Worm (Caenorhabditis elegans) whole organism, late embryonic: ENCODE measurements around the gene C50F4.8.
A peak's percentile ranks its signal among the peaks of the same experiment; 100 is the strongest.

Source experiments
- C38D4.7 ChIP-seq: fragments of 200-800 bp; sonication (Bioruptor generic); optimal IDR thresholded peaks from 2 replicates; lab custom pipeline; 2018; ENCODE audit warnings: mild to moderate bottlenecking, missing genetic modification characterization, moderate library complexity, missing compliant biosample characterization
- F13H6.1 ChIP-seq: sonication (generic microtip); optimal IDR thresholded peaks from 2 replicates; lab custom pipeline; 2016; ENCODE audit warnings: missing genetic modification characterization, missing compliant biosample characterization
- K02D7.2 ChIP-seq: sonication (generic microtip); optimal IDR thresholded peaks from 2 replicates; lab custom pipeline; 2017; ENCODE audit warnings: mild to moderate bottlenecking, missing genetic modification characterization, missing compliant biosample characterization
- K09A11.1 ChIP-seq: sonication (generic microtip); optimal IDR thresholded peaks from 2 replicates; lab custom pipeline; 2017; ENCODE audit warnings: antibody characterized with exemption, mild to moderate bottlenecking, missing genetic modification characterization, missing compliant biosample characterization; ENCODE audit not compliant: insufficient read depth
- ahr-1 ChIP-seq: sonication (generic microtip); optimal IDR thresholded peaks from 2 replicates; lab custom pipeline; 2016; ENCODE audit warnings: missing genetic modification characterization, missing compliant biosample characterization
- ama-1 ChIP-seq: fragments of 150-350 bp; optimal IDR thresholded peaks from 2 replicates; lab custom pipeline; 2014
- ceh-19 ChIP-seq: fragments of 200-800 bp; sonication (Bioruptor generic); optimal IDR thresholded peaks from 2 replicates; lab custom pipeline; 2018; ENCODE audit warnings: mild to moderate bottlenecking, missing genetic modification characterization, missing compliant biosample characterization
- ceh-2 ChIP-seq: sonication (generic microtip); optimal IDR thresholded peaks from 2 replicates; lab custom pipeline; 2016; ENCODE audit warnings: missing genotype, missing genetic modification characterization, missing compliant biosample characterization
- ceh-22 ChIP-seq: sonication (generic microtip); optimal IDR thresholded peaks from 2 replicates; lab custom pipeline; 2017; ENCODE audit warnings: missing biosample characterization, missing genetic modification characterization
- ceh-30 ChIP-seq: fragments of 150-350 bp; optimal IDR thresholded peaks from 2 replicates; lab custom pipeline; 2014; ENCODE audit warnings: missing biosample characterization, missing genetic modification characterization
- ceh-31 ChIP-seq: sonication (generic microtip); optimal IDR thresholded peaks from 2 replicates; lab custom pipeline; 2016; ENCODE audit warnings: missing genetic modification characterization, missing compliant biosample characterization
- ceh-45 ChIP-seq: fragments of 200-800 bp; sonication (Bioruptor generic); IDR thresholded peaks from 2 replicates; pipeline ENCODE4 v1.3.6; 2022; ENCODE audit warnings: missing genetic modification reagents, missing genetic modification characterization, missing compliant biosample characterization
- ceh-48 ChIP-seq: sonication (generic microtip); optimal IDR thresholded peaks from 2 replicates; lab custom pipeline; 2016; ENCODE audit warnings: missing genetic modification characterization, inconsistent platforms, missing compliant biosample characterization
- ceh-9 ChIP-seq: sonication (generic microtip); optimal IDR thresholded peaks from 2 replicates; lab custom pipeline; 2016; ENCODE audit warnings: mild to moderate bottlenecking, missing genetic modification characterization, inconsistent platforms, missing compliant biosample characterization
- che-1 ChIP-seq: sonication (generic microtip); optimal IDR thresholded peaks from 2 replicates; lab custom pipeline; 2016; ENCODE audit warnings: mild to moderate bottlenecking, missing genetic modification characterization, missing compliant biosample characterization
- dve-1 ChIP-seq: sonication (generic microtip); optimal IDR thresholded peaks from 2 replicates; lab custom pipeline; 2017; ENCODE audit warnings: antibody characterized with exemption, mild to moderate bottlenecking, missing genetic modification characterization, missing compliant biosample characterization
- elt-2 ChIP-seq: sonication (generic microtip); optimal IDR thresholded peaks from 2 replicates; lab custom pipeline; 2016; ENCODE audit warnings: missing genetic modification reagents, missing genetic modification characterization, missing compliant biosample characterization
- elt-4 ChIP-seq: sonication (generic microtip); optimal IDR thresholded peaks from 2 replicates; lab custom pipeline; 2016; ENCODE audit warnings: missing genetic modification characterization, missing compliant biosample characterization
- eyg-1 ChIP-seq: sonication (generic microtip); optimal IDR thresholded peaks from 2 replicates; lab custom pipeline; 2016; ENCODE audit warnings: missing genotype, missing genetic modification characterization, missing compliant biosample characterization
- fax-1 ChIP-seq: sonication (generic microtip); optimal IDR thresholded peaks from 2 replicates; lab custom pipeline; 2016; ENCODE audit warnings: missing genotype, missing genetic modification characterization, missing compliant biosample characterization
- fkh-10 ChIP-seq: fragments of 150-350 bp; optimal IDR thresholded peaks from 2 replicates; lab custom pipeline; 2014; ENCODE audit warnings: missing biosample characterization, missing genetic modification reagents, missing genetic modification characterization
- fkh-6 ChIP-seq: sonication (generic microtip); optimal IDR thresholded peaks from 2 replicates; lab custom pipeline; 2016; ENCODE audit warnings: missing genetic modification characterization, missing compliant biosample characterization
- gmeb-2 ChIP-seq: sonication (generic microtip); optimal IDR thresholded peaks from 2 replicates; lab custom pipeline; 2016; ENCODE audit warnings: missing genetic modification characterization, inconsistent platforms, missing compliant biosample characterization
- hlh-15 ChIP-seq: sonication (generic microtip); optimal IDR thresholded peaks from 2 replicates; lab custom pipeline; 2016; ENCODE audit warnings: missing genetic modification characterization, missing compliant biosample characterization
- hlh-6 ChIP-seq: sonication (generic microtip); optimal IDR thresholded peaks from 2 replicates; lab custom pipeline; 2016; ENCODE audit warnings: missing genotype, missing genetic modification characterization, missing compliant biosample characterization
- hlh-8 ChIP-seq: sonication (generic microtip); optimal IDR thresholded peaks from 2 replicates; lab custom pipeline; 2016; ENCODE audit warnings: missing genotype, missing genetic modification characterization, missing compliant biosample characterization
- lin-11 ChIP-seq: fragments of 200-800 bp; sonication (Bioruptor generic); optimal IDR thresholded peaks from 2 replicates; lab custom pipeline; 2018; ENCODE audit warnings: mild to moderate bottlenecking, missing genetic modification characterization, missing compliant biosample characterization
- mec-3 ChIP-seq: sonication (generic microtip); optimal IDR thresholded peaks from 2 replicates; lab custom pipeline; 2016; ENCODE audit warnings: borderline replicate concordance, missing genetic modification characterization, missing compliant biosample characterization
- nhr-11 ChIP-seq: fragments of 150-350 bp; optimal IDR thresholded peaks from 2 replicates; lab custom pipeline; 2014; ENCODE audit warnings: missing biosample characterization, missing genetic modification characterization
- nhr-232 ChIP-seq: sonication (generic microtip); optimal IDR thresholded peaks from 2 replicates; lab custom pipeline; 2016; ENCODE audit warnings: missing genetic modification characterization, missing compliant biosample characterization
- odd-2 ChIP-seq: sonication (generic microtip); optimal IDR thresholded peaks from 2 replicates; lab custom pipeline; 2017; ENCODE audit warnings: antibody characterized with exemption, mild to moderate bottlenecking, missing genetic modification characterization, missing compliant biosample characterization
- pag-3 ChIP-seq: sonication (generic microtip); optimal IDR thresholded peaks from 2 replicates; lab custom pipeline; 2016; ENCODE audit warnings: missing compliant biosample characterization, missing genetic modification characterization, borderline replicate concordance
- pat-9 ChIP-seq: fragments of 200-800 bp; sonication (Bioruptor generic); optimal IDR thresholded peaks from 2 replicates; lab custom pipeline; 2018; ENCODE audit warnings: mild to moderate bottlenecking, missing genetic modification characterization, moderate library complexity, missing compliant biosample characterization
- pax-1 ChIP-seq: fragments of 150-350 bp; optimal IDR thresholded peaks from 2 replicates; lab custom pipeline; 2014; ENCODE audit warnings: missing biosample characterization, missing genetic modification characterization
- pha-2 ChIP-seq: sonication (generic microtip); optimal IDR thresholded peaks from 2 replicates; lab custom pipeline; 2017; ENCODE audit warnings: mild to moderate bottlenecking, missing genetic modification characterization, missing compliant biosample characterization
- pha-4 ChIP-seq: fragments of 150-350 bp; optimal IDR thresholded peaks from 2 replicates; lab custom pipeline; 2018; ENCODE audit warnings: missing biosample characterization, missing genetic modification reagents, missing genetic modification characterization
- pqm-1 ChIP-seq: sonication (generic microtip); optimal IDR thresholded peaks from 2 replicates; lab custom pipeline; 2016; ENCODE audit warnings: missing genetic modification characterization, missing compliant biosample characterization
- rnt-1 ChIP-seq: sonication (generic microtip); optimal IDR thresholded peaks from 2 replicates; lab custom pipeline; 2016; ENCODE audit warnings: missing genetic modification characterization, missing compliant biosample characterization
- sdc-2 ChIP-seq: sonication (generic microtip); optimal IDR thresholded peaks from 2 replicates; lab custom pipeline; 2016; ENCODE audit warnings: missing genotype, missing genetic modification characterization, missing compliant biosample characterization
- sox-2 ChIP-seq: fragments of 200-800 bp; sonication (Bioruptor generic); IDR thresholded peaks from 2 replicates; pipeline ENCODE4 v1.3.6; 2022; ENCODE audit warnings: missing genetic modification reagents, missing genetic modification characterization, missing compliant biosample characterization
- tbx-2 ChIP-seq: sonication (generic microtip); optimal IDR thresholded peaks from 2 replicates; lab custom pipeline; 2016; ENCODE audit warnings: missing genetic modification characterization, missing compliant biosample characterization
- unc-42 ChIP-seq: sonication (generic microtip); optimal IDR thresholded peaks from 2 replicates; lab custom pipeline; 2016; ENCODE audit warnings: missing genotype, missing genetic modification characterization, missing compliant biosample characterization
- unc-55 ChIP-seq: sonication (generic microtip); optimal IDR thresholded peaks from 2 replicates; lab custom pipeline; 2017; ENCODE audit warnings: missing biosample characterization, missing genetic modification reagents, missing genetic modification characterization
- zip-5 ChIP-seq: sonication (generic microtip); optimal IDR thresholded peaks from 2 replicates; lab custom pipeline; 2016; ENCODE audit warnings: missing genetic modification characterization, missing compliant biosample characterization
- ztf-16 ChIP-seq: sonication (generic microtip); optimal IDR thresholded peaks from 2 replicates; lab custom pipeline; 2017; ENCODE audit warnings: missing genetic modification characterization, missing compliant biosample characterization

C50F4.8 gene

DNA sequence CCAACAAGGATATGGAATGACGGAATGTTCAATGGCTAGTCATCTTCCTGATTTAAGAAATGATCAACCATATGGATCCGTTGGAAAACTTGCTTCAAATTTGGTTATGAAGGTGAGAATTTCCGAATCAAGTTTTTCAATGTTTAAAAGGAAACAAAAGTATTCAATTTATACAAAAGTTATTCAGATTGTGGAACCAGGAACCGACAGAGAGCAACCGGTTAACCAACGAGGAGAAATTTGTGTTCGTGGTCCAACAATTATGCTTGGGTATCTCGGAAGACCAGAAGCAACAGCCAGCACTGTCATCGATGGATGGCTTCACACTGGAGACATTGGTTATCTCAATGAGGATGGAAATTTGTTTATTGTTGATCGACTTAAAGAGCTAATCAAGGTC is 9.1 kb downstream of the C50F4.8 start:
- TF ChIP-seq pag-3 (tag; lab: Kevin White, UChicago) (no peak), rnt-1 (tag; lab: Kevin White, UChicago) (no peak), fax-1 (no peak), ceh-31 (no peak)

DNA sequence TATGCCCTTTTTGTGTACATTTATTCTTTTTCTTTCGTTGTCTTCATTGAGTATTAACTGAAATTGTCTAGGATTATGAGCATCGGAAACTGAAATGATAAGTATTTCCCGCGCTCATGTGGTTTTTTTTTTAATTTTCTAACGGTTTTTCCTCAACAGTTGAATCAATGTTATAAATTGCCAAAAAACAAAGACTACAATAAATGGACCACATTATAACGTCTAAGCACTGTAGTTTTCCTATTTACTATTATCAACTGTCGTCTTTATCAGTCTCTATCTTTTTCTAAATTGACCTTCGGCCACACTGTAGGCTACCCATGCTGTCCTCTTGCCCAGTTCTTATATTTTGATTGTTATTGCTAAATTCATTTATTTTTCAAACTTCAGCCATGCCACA is 10.9 kb downstream of the C50F4.8 start, which contains the start of gene acs-14:
Gene acs-14, plus strand, starts transcription at position 391 of the 400 bp plus-strand sequence.
- TF ChIP-seq ceh-19 (GFP tag; lab: Kevin White, UChicago) (no peak), elt-2 (tag; lab: Kevin White, UChicago) (peak; percentile 40)

DNA sequence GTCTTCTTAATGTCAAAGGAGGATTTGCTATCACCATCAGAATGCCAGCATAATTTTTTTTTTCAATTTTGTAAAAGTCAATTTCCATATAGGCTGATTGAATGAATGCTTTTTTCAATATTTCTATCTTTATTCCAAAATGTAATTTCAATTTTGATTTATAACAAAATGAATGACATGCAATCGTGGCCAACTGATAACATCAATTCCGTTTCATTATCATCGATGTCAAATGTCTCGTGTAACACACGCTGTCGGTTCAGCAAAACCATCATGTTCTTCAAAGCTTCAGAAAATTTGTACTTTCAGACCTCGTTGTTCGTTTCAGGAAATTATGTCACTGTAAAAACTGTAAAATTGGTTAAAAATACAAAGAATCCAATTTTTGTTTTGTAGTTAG is 11.7 kb downstream of the C50F4.8 start:
- TF ChIP-seq nhr-232 (tag; lab: Kevin White, UChicago), result no peak
- no peak for TF ChIP-seq ceh-45
- peak; percentile 1 for TF ChIP-seq elt-2 (tag; lab: Kevin White, UChicago)
- no peak for TF ChIP-seq eyg-1 (tag; lab: Kevin White, UChicago)

DNA sequence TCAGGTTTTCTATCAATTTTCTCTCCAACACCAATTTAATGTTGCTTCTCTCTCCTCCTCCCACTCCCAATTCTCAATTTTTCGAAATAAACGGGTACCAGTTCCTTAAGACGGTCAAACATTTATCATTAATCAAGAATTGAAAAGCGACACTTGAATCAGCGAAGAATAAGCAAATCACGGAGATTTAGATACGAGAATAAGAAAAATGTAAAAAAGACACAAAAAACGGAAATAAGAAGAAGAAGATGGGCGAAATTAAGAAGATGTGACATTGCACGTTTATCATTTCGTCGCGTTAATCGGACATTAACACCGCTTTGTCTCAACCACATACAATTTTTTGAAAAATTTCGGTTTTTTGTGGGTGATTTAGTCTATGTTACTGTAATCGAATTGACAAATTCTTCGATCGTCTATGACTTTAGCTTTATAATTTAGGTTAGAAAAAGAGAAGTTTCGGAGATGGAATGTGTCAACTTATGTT is 14.1 kb downstream of the C50F4.8 start, which contains the start of gene haao-1:
Gene haao-1, plus strand, starts transcription at position 437 of the 487 bp plus-strand sequence.
- TF ChIP-seq pax-1 (tag; lab: Kevin White, UChicago), result no peak
- no peak for TF ChIP-seq sdc-2 (tag; lab: Kevin White, UChicago)
- no peak for TF ChIP-seq hlh-15 (tag; lab: Kevin White, UChicago)
- no peak for TF ChIP-seq sox-2 (GFP tag; lab: Robert Waterston, UW)
- TF ChIP-seq ahr-1, result no peak
- no peak for TF ChIP-seq hlh-8 (tag; lab: Kevin White, UChicago)
- no peak for TF ChIP-seq mec-3
- no peak for TF ChIP-seq fkh-6 (tag; lab: Kevin White, UChicago)
- no peak for TF ChIP-seq hlh-6
- no peak for TF ChIP-seq ceh-2 (tag; lab: Kevin White, UChicago)
- TF ChIP-seq pqm-1 (tag; lab: Kevin White, UChicago), result no peak
- no peak for TF ChIP-seq elt-4 (tag; lab: Kevin White, UChicago)
- no peak for TF ChIP-seq zip-5 (tag; lab: Kevin White, UChicago)
- no peak for TF ChIP-seq C38D4.7 (GFP tag; lab: Kevin White, UChicago)

DNA sequence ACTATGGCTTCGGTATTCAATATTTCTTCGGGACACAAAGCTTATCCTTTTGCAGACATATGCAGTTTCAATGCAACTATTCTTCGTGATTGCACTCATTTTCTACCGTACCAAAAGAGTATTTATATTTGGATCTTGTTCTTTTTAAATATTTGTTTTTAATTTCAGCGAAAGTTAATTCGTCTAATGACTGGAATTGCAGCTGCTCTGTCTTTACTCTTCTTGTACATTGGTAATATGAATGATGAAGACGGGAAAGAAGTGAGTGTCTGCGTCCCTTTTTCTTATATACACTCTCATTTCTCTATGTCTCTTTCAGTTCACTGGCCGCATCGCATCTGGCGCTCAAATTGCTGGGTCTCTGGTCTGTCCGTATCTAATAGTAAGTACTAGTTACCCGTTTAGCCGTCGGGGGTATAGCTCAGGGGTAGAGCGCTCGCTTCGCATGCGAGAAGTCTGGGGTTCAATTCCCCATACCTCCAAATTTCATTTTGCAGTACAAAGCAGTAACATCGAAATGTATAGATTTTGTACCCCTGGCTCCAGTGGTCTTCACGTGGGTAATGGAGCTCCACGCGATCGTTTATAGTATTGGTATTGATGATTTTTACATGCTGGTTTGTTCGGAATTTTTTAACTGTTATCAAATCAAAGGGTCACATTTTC is 15.4 kb downstream of the C50F4.8 start:
- peak; percentile 84 for TF ChIP-seq unc-42 (tag; lab: Kevin White, UChicago)
- peak; percentile 59 for TF ChIP-seq hlh-8 (tag; lab: Kevin White, UChicago)
- TF ChIP-seq K09A11.1 (tag; lab: Kevin White, UChicago), result peak; percentile 71
- peak; percentile 80 for TF ChIP-seq tbx-2 (tag; lab: Kevin White, UChicago)
- peak; percentile 39 for TF ChIP-seq odd-2 (tag; lab: Kevin White, UChicago)
- TF ChIP-seq eyg-1 (tag; lab: Kevin White, UChicago), result peak; percentile 88
- peak; percentile 94 for TF ChIP-seq hlh-6
- TF ChIP-seq ceh-30 (tag; lab: Kevin White, UChicago), result no peak
- TF ChIP-seq dve-1 (tag; lab: Kevin White, UChicago), result peak; percentile 56
- TF ChIP-seq ceh-48 (tag; lab: Kevin White, UChicago), result peak; percentile 78
- peak; percentile 78 for TF ChIP-seq sdc-2 (tag; lab: Kevin White, UChicago)
- no peak for TF ChIP-seq nhr-11 (tag; lab: Kevin White, UChicago)
- TF ChIP-seq pha-2 (tag; lab: Kevin White, UChicago), result peak; percentile 92
- peak; percentile 87 for TF ChIP-seq ztf-16 (tag; lab: Kevin White, UChicago)
- TF ChIP-seq ceh-9 (tag; lab: Kevin White, UChicago), result peak; percentile 46
- peak; percentile 45 for TF ChIP-seq pqm-1 (tag; lab: Kevin White, UChicago)
- peak; percentile 85 for TF ChIP-seq K02D7.2 (tag; lab: Kevin White, UChicago)
- TF ChIP-seq fkh-10 (GFP tag; lab: Kevin White, UChicago), result peak; percentile 62
- TF ChIP-seq pat-9 (tag; lab: Kevin White, UChicago), result peak; percentile 90
- no peak for TF ChIP-seq unc-55 (GFP tag; lab: Kevin White, UChicago)
- TF ChIP-seq F13H6.1 (tag; lab: Kevin White, UChicago), result peak; percentile 65
- TF ChIP-seq gmeb-2 (tag; lab: Kevin White, UChicago), result peak; percentile 92
- peak; percentile 84 for TF ChIP-seq che-1 (tag; lab: Kevin White, UChicago)
- TF ChIP-seq ceh-22 (tag; lab: Kevin White, UChicago), result no peak
- peak; percentile 81 for TF ChIP-seq lin-11 (tag; lab: Kevin White, UChicago)
- TF ChIP-seq ama-1, result no peak
- TF ChIP-seq pha-4 (tag; lab: Kevin White, UChicago), result no peak
